In genomic region chrX:13046324-13046723, ce11 we compare ENCODE assay signal across 1 worm cellular context.
TF ChIP-seq lines count a peak whose summit lies in the region.

No protein-coding gene starts in this region.

TF ChIP-seq in whole organism, L4 larva, 104 proteins besides CTCF, POLR2A, EP300 and RAD21 (continued from another document):
- TF ChIP-seq ZK337.2 (GFP tag; IDR thresholded peaks at IDR 0.05; lab: Robert Waterston, UW) = peak; percentile 91
